Worm (Caenorhabditis elegans): ENCODE measurements around the gene ZK637.15.

- TF ChIP-seq klf-2 (GFP tag; conservative IDR thresholded peaks at IDR 0.05): no peak
- no peak for TF ChIP-seq tab-1 (GFP tag; IDR thresholded peaks at IDR 0.05)
- no peak for TF ChIP-seq ref-1 (GFP tag; conservative IDR thresholded peaks at IDR 0.05)
- TF ChIP-seq med-1 (GFP tag; optimal IDR thresholded peaks at IDR 0.05; ENCODE audit: insufficient read depth): no peak
- TF ChIP-seq ztf-23 (GFP tag; IDR thresholded peaks at IDR 0.05): no peak
- no peak for TF ChIP-seq flt-1 (GFP tag; IDR thresholded peaks at IDR 0.05)
Measured at ce11 chrIII:8903263-8903662, 16.6 kb upstream of the ZK637.15 start.
